Worm (Caenorhabditis elegans): ENCODE measurements around the gene str-4.

str-4 gene

ce11 chrV:13339633-13340290 lies at the start of gene str-4, which contains the start of gene lgc-48:
TSS of gene str-4 (minus strand) at chrV:13339733.
TSS of gene lgc-48 (plus strand) at chrV:13340240.
- TF ChIP-seq ztf-11 (tag; optimal IDR thresholded peaks at IDR 0.05) (no peak), blmp-1 (tag; optimal IDR thresholded peaks at IDR 0.05) (no peak), lin-13 (tag; optimal IDR thresholded peaks at IDR 0.05) (no peak), zip-8 (tag; optimal IDR thresholded peaks at IDR 0.05) (no peak), bed-3 (GFP tag; optimal IDR thresholded peaks at IDR 0.05) (no peak), nhr-12 (tag; optimal IDR thresholded peaks at IDR 0.05) (no peak), sem-2 (GFP tag; optimal IDR thresholded peaks at IDR 0.05) (no peak), mls-2 (tag; optimal IDR thresholded peaks at IDR 0.05) (no peak), elt-1 (tag; optimal IDR thresholded peaks at IDR 0.05; ENCODE audit: borderline replicate concordance, insufficient read depth) (no peak), flh-1 (GFP tag; optimal IDR thresholded peaks at IDR 0.05) (no peak), ham-2 (GFP tag; optimal IDR thresholded peaks at IDR 0.05) (no peak), nhr-237 (tag; optimal IDR thresholded peaks at IDR 0.05) (no peak), unc-62 (GFP tag; optimal IDR thresholded peaks at IDR 0.05) (no peak), tbx-8 (GFP tag; optimal IDR thresholded peaks at IDR 0.05) (no peak), lin-32 (GFP tag; optimal IDR thresholded peaks at IDR 0.05) (no peak)

- TF ChIP-seq snpc-4 (tag; optimal IDR thresholded peaks at IDR 0.05) = no peak
- no peak for TF ChIP-seq mls-2 (tag; optimal IDR thresholded peaks at IDR 0.05)
- no peak for TF ChIP-seq nhr-28 (tag; optimal IDR thresholded peaks at IDR 0.05)
- no peak for TF ChIP-seq nhr-237 (tag; optimal IDR thresholded peaks at IDR 0.05)
- TF ChIP-seq sem-2 (GFP tag; optimal IDR thresholded peaks at IDR 0.05) = no peak
- no peak for TF ChIP-seq mep-1 (tag; optimal IDR thresholded peaks at IDR 0.05)
- no peak for TF ChIP-seq bed-3 (GFP tag; optimal IDR thresholded peaks at IDR 0.05)
- no peak for TF ChIP-seq tbx-8 (GFP tag; optimal IDR thresholded peaks at IDR 0.05)
- TF ChIP-seq lsy-2 (tag; optimal IDR thresholded peaks at IDR 0.05) = no peak
- TF ChIP-seq unc-62 (GFP tag; optimal IDR thresholded peaks at IDR 0.05) = no peak
- TF ChIP-seq ham-2 (GFP tag; optimal IDR thresholded peaks at IDR 0.05) = no peak
- no peak for TF ChIP-seq unc-39 (tag; optimal IDR thresholded peaks at IDR 0.05)
- TF ChIP-seq M03D4.4 (tag; optimal IDR thresholded peaks at IDR 0.05) = no peak
- TF ChIP-seq zip-8 (tag; optimal IDR thresholded peaks at IDR 0.05) = no peak
- TF ChIP-seq ceh-43 (GFP tag; optimal IDR thresholded peaks at IDR 0.05) = no peak
- no peak for TF ChIP-seq nhr-2 (tag; optimal IDR thresholded peaks at IDR 0.05)
- no peak for TF ChIP-seq unc-120 (tag; optimal IDR thresholded peaks at IDR 0.05; ENCODE audit: poor library complexity, severe bottlenecking)
- no peak for TF ChIP-seq ces-1 (GFP tag; optimal IDR thresholded peaks at IDR 0.05)
Measured at ce11 chrV:13388961-13389360, 49.4 kb upstream of the str-4 start.

ce11 chrV:13387472-13387871 lies 47.9 kb upstream of the str-4 start:
- no peak for TF ChIP-seq lin-13 (tag; optimal IDR thresholded peaks at IDR 0.05)
- no peak for TF ChIP-seq nhr-237 (tag; optimal IDR thresholded peaks at IDR 0.05)
- TF ChIP-seq elt-3 (tag; optimal IDR thresholded peaks at IDR 0.05) = no peak
- no peak for TF ChIP-seq bed-3 (GFP tag; optimal IDR thresholded peaks at IDR 0.05)
- TF ChIP-seq tbx-8 (GFP tag; optimal IDR thresholded peaks at IDR 0.05) = no peak
- no peak for TF ChIP-seq ceh-43 (GFP tag; optimal IDR thresholded peaks at IDR 0.05)
- no peak for TF ChIP-seq mep-1 (tag; optimal IDR thresholded peaks at IDR 0.05)
- no peak for TF ChIP-seq sptf-1 (tag; optimal IDR thresholded peaks at IDR 0.05)
- no peak for TF ChIP-seq ztf-11 (tag; optimal IDR thresholded peaks at IDR 0.05)
- TF ChIP-seq ces-1 (GFP tag; optimal IDR thresholded peaks at IDR 0.05) = no peak
- TF ChIP-seq pha-4 (tag; optimal IDR thresholded peaks at IDR 0.05) = no peak

- TF ChIP-seq ceh-39 (tag; optimal IDR thresholded peaks at IDR 0.05) (no peak), ceh-43 (GFP tag; optimal IDR thresholded peaks at IDR 0.05) (no peak), blmp-1 (tag; optimal IDR thresholded peaks at IDR 0.05) (no peak), ham-2 (GFP tag; optimal IDR thresholded peaks at IDR 0.05) (no peak), ztf-11 (tag; optimal IDR thresholded peaks at IDR 0.05) (no peak), nhr-2 (tag; optimal IDR thresholded peaks at IDR 0.05) (no peak)
Measured at ce11 chrV:13385798-13386197, 46.3 kb upstream of the str-4 start, which contains the start of gene gcy-34. TSS of gene gcy-34 (minus strand) at chrV:13385898.

ce11 chrV:13380980-13381379 lies 41.4 kb upstream of the str-4 start, which contains the start of gene cpz-2:
TSS of gene cpz-2 (plus strand) at chrV:13381189.
- TF ChIP-seq snpc-4 (tag; optimal IDR thresholded peaks at IDR 0.05) (no peak), ceh-43 (GFP tag; optimal IDR thresholded peaks at IDR 0.05) (no peak), M03D4.4 (tag; optimal IDR thresholded peaks at IDR 0.05) (no peak), ceh-39 (tag; optimal IDR thresholded peaks at IDR 0.05) (no peak), unc-120 (tag; optimal IDR thresholded peaks at IDR 0.05; ENCODE audit: poor library complexity, severe bottlenecking) (no peak), zip-8 (tag; optimal IDR thresholded peaks at IDR 0.05) (no peak), lin-13 (tag; optimal IDR thresholded peaks at IDR 0.05) (no peak), sem-2 (GFP tag; optimal IDR thresholded peaks at IDR 0.05) (no peak), bed-3 (GFP tag; optimal IDR thresholded peaks at IDR 0.05) (no peak), pha-4 (tag; optimal IDR thresholded peaks at IDR 0.05) (no peak), ztf-11 (tag; optimal IDR thresholded peaks at IDR 0.05) (no peak), ham-2 (GFP tag; optimal IDR thresholded peaks at IDR 0.05) (no peak), lsy-2 (tag; optimal IDR thresholded peaks at IDR 0.05) (no peak)
